Worm (Caenorhabditis elegans) whole organism, L4 larva: ENCODE data around the gene ZK622.5.

Experiments used
- F10B5.3 ChIP-seq: sonication (generic microtip); optimal IDR thresholded peaks from 2 replicates; lab custom pipeline; 2016; ENCODE audit warnings: mild to moderate bottlenecking, missing genetic modification characterization, missing compliant biosample characterization
- F26F4.8 ChIP-seq: fragments of 200-800 bp; sonication (Bioruptor generic); conservative IDR thresholded peaks from 2 replicates; pipeline ENCODE4 v1.3.6; 2022; ENCODE audit warnings: missing genetic modification characterization, missing compliant biosample characterization
- aha-1 ChIP-seq: fragments of 150-350 bp; peaks from one replicate; lab custom pipeline; 2014; ENCODE audit warnings: missing biosample characterization, missing genetic modification characterization
- aly-2 ChIP-seq: sonication (generic microtip); optimal IDR thresholded peaks from 2 replicates; lab custom pipeline; 2018; ENCODE audit warnings: missing biosample characterization, missing genetic modification characterization
- ama-1 ChIP-seq: fragments of 150-350 bp; optimal IDR thresholded peaks from 2 replicates; lab custom pipeline; 2014; ENCODE audit warnings: inconsistent platforms, mixed read lengths
- arid-1 ChIP-seq: fragments of 200-800 bp; sonication (Bioruptor generic); conservative IDR thresholded peaks from 2 replicates; pipeline ENCODE4 v1.3.6; 2022; ENCODE audit warnings: missing genetic modification reagents, missing genetic modification characterization, missing compliant biosample characterization
- ceh-20 ChIP-seq: fragments of 200-800 bp; sonication (Bioruptor generic); IDR thresholded peaks from 2 replicates; pipeline ENCODE4 v1.3.6; 2022; ENCODE audit warnings: missing genetic modification reagents, missing genetic modification characterization, missing compliant biosample characterization
- ceh-28 ChIP-seq: fragments of 150-350 bp; optimal IDR thresholded peaks from 2 replicates; lab custom pipeline; 2014; ENCODE audit warnings: missing biosample characterization, missing genetic modification reagents, missing genetic modification characterization
- ces-1 ChIP-seq: fragments of 150-350 bp; sonication (generic microtip); optimal IDR thresholded peaks from 4 replicates; lab custom pipeline; 2014; ENCODE audit warnings: missing biosample characterization, missing genetic modification reagents, missing genetic modification characterization
- cey-2 ChIP-seq: sonication (generic microtip); optimal IDR thresholded peaks from 3 replicates; lab custom pipeline; 2017; ENCODE audit warnings: missing genetic modification characterization, mild to moderate bottlenecking, missing compliant biosample characterization, antibody characterized with exemption, borderline replicate concordance; ENCODE audit not compliant: insufficient read depth
- daf-16 ChIP-seq, 3 experiments: sonication (generic microtip); optimal IDR thresholded peaks; 2 replicates each; lab custom pipeline; 2016 to 2017; ENCODE audit warnings: missing genetic modification characterization in 3 of 3, missing genetic modification reagents in 3 of 3, mild to moderate bottlenecking in 2 of 3, missing compliant biosample characterization in 2 of 3, missing biosample characterization in 1 of 3, moderate library complexity in 1 of 3
- dmd-6 ChIP-seq: fragments of 200-800 bp; sonication (Bioruptor generic); IDR thresholded peaks from 2 replicates; pipeline ENCODE4 v1.3.6; 2022; ENCODE audit warnings: missing genetic modification reagents, missing genetic modification characterization, missing compliant biosample characterization
- dpl-1 ChIP-seq: fragments of 150-350 bp; optimal IDR thresholded peaks from 2 replicates; lab custom pipeline; 2014; ENCODE audit warnings: missing biosample characterization, missing genetic modification reagents, missing genetic modification characterization
- dve-1 ChIP-seq: sonication (generic microtip); optimal IDR thresholded peaks from 2 replicates; lab custom pipeline; 2017; ENCODE audit warnings: antibody characterized with exemption, mild to moderate bottlenecking, missing genetic modification characterization, missing compliant biosample characterization; ENCODE audit not compliant: insufficient read depth
- egl-43 ChIP-seq: fragments of 200-800 bp; sonication (Bioruptor generic); IDR thresholded peaks from 2 replicates; pipeline ENCODE4 v1.3.6; 2022; ENCODE audit warnings: missing genetic modification reagents, missing genetic modification characterization, missing compliant biosample characterization
- fkh-10 ChIP-seq: fragments of 150-350 bp; optimal IDR thresholded peaks from 2 replicates; lab custom pipeline; 2014; ENCODE audit warnings: missing biosample characterization, missing genetic modification reagents, missing genetic modification characterization
- hlh-30 ChIP-seq: sonication (generic microtip); optimal IDR thresholded peaks from 2 replicates; lab custom pipeline; 2017; ENCODE audit warnings: antibody characterized with exemption, mild to moderate bottlenecking, missing genetic modification characterization, missing compliant biosample characterization; ENCODE audit not compliant: insufficient read depth
- hmg-1.1 ChIP-seq: fragments of 200-800 bp; sonication (Bioruptor generic); IDR thresholded peaks from 2 replicates; pipeline ENCODE4 v1.3.6; 2022; ENCODE audit warnings: missing genetic modification reagents, missing genetic modification characterization, missing compliant biosample characterization
- jun-1 ChIP-seq: fragments of 150-350 bp; optimal IDR thresholded peaks from 2 replicates; lab custom pipeline; 2014; ENCODE audit warnings: missing biosample characterization, missing genetic modification reagents, missing genetic modification characterization
- lin-38 ChIP-seq: fragments of 200-800 bp; sonication (Bioruptor generic); IDR thresholded peaks from 2 replicates; pipeline ENCODE4 v1.3.6; 2022; ENCODE audit warnings: missing genetic modification reagents, missing genetic modification characterization, missing compliant biosample characterization
- lin-39 ChIP-seq: fragments of 150-350 bp; optimal IDR thresholded peaks from 2 replicates; lab custom pipeline; 2014; ENCODE audit warnings: missing biosample characterization, missing genetic modification reagents, missing genetic modification characterization
- lsy-2 ChIP-seq, 2 experiments: fragments of 150-350 bp in 1 of 2; sonication (generic microtip) in 1 of 2; optimal IDR thresholded peaks; 2 replicates each; lab custom pipeline; 2014 to 2017; ENCODE audit warnings: missing biosample characterization in 2 of 2, missing genetic modification characterization in 2 of 2
- madf-5 ChIP-seq, 2 experiments: fragments of 200-800 bp; sonication (Bioruptor generic); IDR thresholded peaks; 2 replicates each; pipeline ENCODE4 v1.3.6; 2022; ENCODE audit warnings: missing compliant biosample characterization in 2 of 2, missing genetic modification characterization in 2 of 2
- mdl-1 ChIP-seq, 2 experiments: fragments of 150-350 bp in 1 of 2; sonication (generic microtip) in 1 of 2; optimal IDR thresholded peaks; 2 replicates each; lab custom pipeline; 2014 to 2017; ENCODE audit warnings: missing biosample characterization in 2 of 2, missing genetic modification characterization in 2 of 2
- mep-1 ChIP-seq: fragments of 150-350 bp; sonication (generic microtip); optimal IDR thresholded peaks from 3 replicates; lab custom pipeline; 2014; ENCODE audit warnings: missing biosample characterization, missing genetic modification characterization
- mxl-2 ChIP-seq: fragments of 200-800 bp; sonication (Bioruptor generic); conservative IDR thresholded peaks from 2 replicates; pipeline ENCODE4 v1.3.6; 2022; ENCODE audit warnings: missing genetic modification reagents, missing genetic modification characterization, missing compliant biosample characterization
- mxl-3 ChIP-seq: fragments of 200-800 bp; sonication (Bioruptor generic); optimal IDR thresholded peaks from 2 replicates; lab custom pipeline; 2018; ENCODE audit warnings: mild to moderate bottlenecking, missing genetic modification characterization, missing compliant biosample characterization
- nhr-11 ChIP-seq: fragments of 150-350 bp; optimal IDR thresholded peaks from 2 replicates; lab custom pipeline; 2014; ENCODE audit warnings: missing biosample characterization, missing genetic modification characterization
- nhr-111 ChIP-seq: fragments of 200-800 bp; sonication (Bioruptor generic); optimal IDR thresholded peaks from 2 replicates; lab custom pipeline; 2018; ENCODE audit warnings: mild to moderate bottlenecking, missing genetic modification characterization, missing compliant biosample characterization
- nhr-48 ChIP-seq: sonication (generic microtip); optimal IDR thresholded peaks from 2 replicates; lab custom pipeline; 2016; ENCODE audit warnings: mild to moderate bottlenecking, missing genetic modification characterization, missing compliant biosample characterization
- nhr-6 ChIP-seq: fragments of 150-350 bp; optimal IDR thresholded peaks from 2 replicates; lab custom pipeline; 2014; ENCODE audit warnings: missing biosample characterization, missing genetic modification characterization
- nhr-76 ChIP-seq: fragments of 150-350 bp; optimal IDR thresholded peaks from 2 replicates; lab custom pipeline; 2014; ENCODE audit warnings: missing biosample characterization, missing genetic modification characterization
- nhr-77 ChIP-seq: fragments of 150-350 bp; optimal IDR thresholded peaks from 2 replicates; lab custom pipeline; 2014; ENCODE audit warnings: missing biosample characterization, missing genetic modification characterization
- pha-4 ChIP-seq, 2 experiments: fragments of 150-350 bp in 1 of 2; fragments of 200-800 bp in 1 of 2; sonication (Bioruptor generic) in 1 of 2; IDR thresholded peaks in 1 of 2; optimal IDR thresholded peaks in 1 of 2; 2 replicates each; pipeline versions ENCODE4 v1.3.6 to Lab custom; 2014 to 2022; ENCODE audit warnings: missing genetic modification characterization in 2 of 2, missing genetic modification reagents in 2 of 2, missing biosample characterization in 1 of 2, missing compliant biosample characterization in 1 of 2
- pqm-1 ChIP-seq: sonication (generic microtip); optimal IDR thresholded peaks from 2 replicates; lab custom pipeline; 2017; ENCODE audit warnings: missing biosample characterization, missing genetic modification characterization
- rbr-2 ChIP-seq: sonication (generic microtip); optimal IDR thresholded peaks from 2 replicates; lab custom pipeline; 2016; ENCODE audit warnings: missing genotype, missing genetic modification characterization, missing compliant biosample characterization
- spr-1 ChIP-seq: sonication (generic microtip); optimal IDR thresholded peaks from 2 replicates; lab custom pipeline; 2016; ENCODE audit warnings: mild to moderate bottlenecking, missing genetic modification characterization, missing compliant biosample characterization
- spr-3 ChIP-seq: fragments of 200-800 bp; sonication (Bioruptor generic); optimal IDR thresholded peaks from 2 replicates; lab custom pipeline; 2018; ENCODE audit warnings: mild to moderate bottlenecking, missing genetic modification characterization, missing compliant biosample characterization
- tra-1 ChIP-seq: fragments of 200-800 bp; sonication (Bioruptor generic); IDR thresholded peaks from 2 replicates; pipeline ENCODE4 v1.3.6; 2022; ENCODE audit warnings: missing genetic modification reagents, missing genetic modification characterization, missing compliant biosample characterization
- unc-62 ChIP-seq, 3 experiments: fragments of 150-350 bp in 1 of 3; sonication (generic microtip); optimal IDR thresholded peaks in 2 of 3; peaks in 1 of 3; 1 replicate in 1 of 3; 2 replicates in 2 of 3; lab custom pipeline; 2014 to 2017; ENCODE audit warnings: missing biosample characterization in 3 of 3, missing genetic modification characterization in 3 of 3, missing genetic modification reagents in 3 of 3, missing genotype in 1 of 3
- vab-7 ChIP-seq: fragments of 200-800 bp; sonication (Bioruptor generic); IDR thresholded peaks from 2 replicates; pipeline ENCODE4 v1.3.6; 2022; ENCODE audit warnings: missing genetic modification reagents, missing genetic modification characterization, missing compliant biosample characterization
- zfp-2 ChIP-seq: sonication (generic microtip); optimal IDR thresholded peaks from 2 replicates; lab custom pipeline; 2016; ENCODE audit warnings: mild to moderate bottlenecking, missing genetic modification characterization, missing compliant biosample characterization
- zip-11 ChIP-seq: fragments of 200-800 bp; sonication (Bioruptor generic); IDR thresholded peaks from 2 replicates; pipeline ENCODE4 v1.3.6; 2022; ENCODE audit warnings: missing genetic modification characterization, missing compliant biosample characterization
- ztf-7 ChIP-seq: fragments of 150-350 bp; optimal IDR thresholded peaks from 2 replicates; lab custom pipeline; 2014; ENCODE audit warnings: missing biosample characterization, missing genetic modification characterization

ZK622.5 gene

DNA sequence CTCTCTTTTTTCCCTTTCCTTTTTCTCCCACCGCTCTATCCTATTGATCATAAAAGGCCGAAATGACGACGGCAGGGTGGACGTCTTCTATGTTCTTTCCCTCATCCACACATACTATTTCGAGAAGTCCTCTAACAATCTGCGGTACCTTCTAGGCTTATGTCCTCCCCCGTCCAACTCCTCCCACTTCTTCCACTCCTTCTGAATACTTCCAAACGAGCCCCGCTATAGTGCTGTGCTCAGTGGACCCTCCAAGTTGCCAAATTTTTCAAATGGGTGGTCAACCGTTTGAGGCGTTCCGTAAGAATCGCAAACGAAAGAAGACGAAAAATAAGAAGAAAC lies 46.8 kb downstream of the ZK622.5 start (continued):
- TF ChIP-seq dpl-1 (GFP tag; lab: Kevin White, UChicago) (no peak), jun-1 (tag; lab: Kevin White, UChicago) (no peak), hmg-1.1 (GFP tag; lab: Robert Waterston, UW) (peak; percentile 56; the same call in 1 of the 2 replicates), nhr-76 (tag; lab: Kevin White, UChicago) (no peak), nhr-111 (GFP tag; lab: Kevin White, UChicago) (no peak), lsy-2 (tag; optimal IDR thresholded peaks at IDR 0.05; lab: Kevin White, UChicago) (peak in 1 of 2 experiments; percentile 63), rbr-2 (tag; lab: Kevin White, UChicago) (peak; percentile 60)

- peak; percentile 100 for TF ChIP-seq aha-1 (tag; lab: Kevin White, UChicago)
- peak; percentile 38 for TF ChIP-seq pqm-1
- TF ChIP-seq dmd-6 (GFP tag; lab: Robert Waterston, UW), result peak; percentile 56
- TF ChIP-seq daf-16 (GFP tag; optimal IDR thresholded peaks at IDR 0.05; lab: Kevin White, UChicago), result no peak
- TF ChIP-seq daf-16 (tag; optimal IDR thresholded peaks at IDR 0.05; lab: Kevin White, UChicago), result peak; percentile 71
- TF ChIP-seq nhr-11 (tag; lab: Kevin White, UChicago), result peak; percentile 80
- TF ChIP-seq lin-38 (GFP tag; lab: Robert Waterston, UW), result peak; percentile 43; the same call in 1 of the 2 replicates
- TF ChIP-seq tra-1 (GFP tag; lab: Robert Waterston, UW), result peak; percentile 67; the same call in 1 of the 2 replicates
- no peak for TF ChIP-seq aly-2 (tag; lab: Kevin White, UChicago)
- TF ChIP-seq hmg-1.1 (GFP tag; lab: Robert Waterston, UW), result peak; percentile 77
- TF ChIP-seq F10B5.3, result peak; percentile 60
- peak; percentile 29 for TF ChIP-seq ces-1 (GFP tag; lab: Kevin White, UChicago)
- TF ChIP-seq nhr-77 (tag; lab: Kevin White, UChicago), result peak; percentile 33
- TF ChIP-seq madf-5 (GFP tag; IDR thresholded peaks at IDR 0.05; lab: Robert Waterston, UW), result 0 out of 4 replicates have a peak, but pooled peaks of 1 of the 2 experiments have one; percentile 31
- peak; percentile 37 for TF ChIP-seq mxl-3 (GFP tag; lab: Kevin White, UChicago)
- TF ChIP-seq lsy-2 (tag; optimal IDR thresholded peaks at IDR 0.05; lab: Kevin White, UChicago), result peak; percentile 27 to 72
- peak; percentile 30 for TF ChIP-seq ceh-28 (tag; lab: Kevin White, UChicago)
- TF ChIP-seq dpl-1 (GFP tag; lab: Kevin White, UChicago), result peak; percentile 45
- peak; percentile 1 for TF ChIP-seq spr-3 (GFP tag; lab: Kevin White, UChicago)
- TF ChIP-seq unc-62 (GFP tag; optimal IDR thresholded peaks at IDR 0.05 in 1 of 2; lab: Kevin White, UChicago), result peak in 1 of 2 experiments; percentile 92
- TF ChIP-seq unc-62 (tag; optimal IDR thresholded peaks at IDR 0.05; lab: Kevin White, UChicago), result no peak
- peak; percentile 63 for TF ChIP-seq arid-1 (GFP tag; lab: Robert Waterston, UW)
- TF ChIP-seq pha-4 (GFP tag; IDR thresholded peaks at IDR 0.05; lab: Robert Waterston, UW), result peak; percentile 77
- peak; percentile 85 for TF ChIP-seq pha-4 (tag; optimal IDR thresholded peaks at IDR 0.05; lab: Kevin White, UChicago)
- TF ChIP-seq ama-1 (lab: Kevin White, UChicago), result peak; percentile 28
- peak; percentile 37 for TF ChIP-seq nhr-76 (tag; lab: Kevin White, UChicago)
- peak; percentile 14 for TF ChIP-seq spr-1 (tag; lab: Kevin White, UChicago)
- no peak for TF ChIP-seq lin-39 (tag; lab: Kevin White, UChicago)
- TF ChIP-seq mxl-2 (GFP tag; lab: Robert Waterston, UW), result no peak
- TF ChIP-seq mdl-1 (tag; optimal IDR thresholded peaks at IDR 0.05; lab: Kevin White, UChicago), result peak; percentile 37 to 59
- TF ChIP-seq fkh-10 (GFP tag; lab: Kevin White, UChicago), result peak; percentile 40
- peak; percentile 25; the same call in 1 of the 2 replicates for TF ChIP-seq ceh-20 (GFP tag; lab: Robert Waterston, UW)
- peak; percentile 94 for TF ChIP-seq jun-1 (tag; lab: Kevin White, UChicago)
- peak; percentile 92 for TF ChIP-seq nhr-6 (tag; lab: Kevin White, UChicago)
- no peak for TF ChIP-seq vab-7 (GFP tag; lab: Robert Waterston, UW)
- TF ChIP-seq egl-43 (GFP tag; lab: Robert Waterston, UW), result peak; percentile 73
- peak; percentile 76 for TF ChIP-seq dve-1 (tag; lab: Kevin White, UChicago)
- TF ChIP-seq ztf-7 (tag; lab: Kevin White, UChicago), result peak; percentile 22
- no peak for TF ChIP-seq zfp-2 (tag; lab: Kevin White, UChicago)
- no peak for TF ChIP-seq F26F4.8
- TF ChIP-seq cey-2 (tag; lab: Kevin White, UChicago), result no peak
- TF ChIP-seq nhr-48 (tag; lab: Kevin White, UChicago), result peak; percentile 36
- TF ChIP-seq mep-1 (tag; lab: Kevin White, UChicago), result peak; percentile 89
- TF ChIP-seq zip-11 (GFP tag; lab: Robert Waterston, UW), result no peak
- peak; percentile 67 for TF ChIP-seq hlh-30 (tag; lab: Kevin White, UChicago)
These were observed 47.6 kb downstream of the ZK622.5 start for ce11 chrII:5336660-5337494.
